Fruit fly (Drosophila melanogaster) whole organism, embryonic: Measurements from ENCODE around the gene bun.
A peak's percentile ranks its signal among the peaks of the same experiment; 100 is the strongest.

Source experiments
- Ada2b ChIP-seq: fragments of 200-800 bp; sonication (Bioruptor generic); IDR thresholded peaks from 2 replicates; pipeline ENCODE4 v1.3.6; 2022; ENCODE audit warnings: missing biosample characterization, missing genetic modification characterization
- CG10274 ChIP-seq: fragments of 200-800 bp; sonication (Bioruptor generic); optimal IDR thresholded peaks from 3 replicates; lab custom pipeline; 2017; ENCODE audit warnings: missing biosample characterization, mild to moderate bottlenecking, missing genetic modification characterization
- CG11093 ChIP-seq: fragments of 200-800 bp; sonication (Bioruptor generic); IDR thresholded peaks from 3 replicates; pipeline ENCODE4 v1.3.6; 2022; ENCODE audit warnings: missing biosample characterization, missing genetic modification characterization
- CG12071 ChIP-seq: fragments of 200-800 bp; sonication (Bioruptor generic); optimal IDR thresholded peaks from 3 replicates; lab custom pipeline; 2018; ENCODE audit warnings: missing biosample characterization, mild to moderate bottlenecking, missing genetic modification characterization
- CG12219 ChIP-seq: fragments of 200-800 bp; sonication (Bioruptor generic); optimal IDR thresholded peaks from 3 replicates; lab custom pipeline; 2018; ENCODE audit warnings: missing biosample characterization, mild to moderate bottlenecking, missing genetic modification characterization
- CG13424 ChIP-seq: fragments of 200-800 bp; sonication (Bioruptor generic); optimal IDR thresholded peaks from 2 replicates; lab custom pipeline; 2019; ENCODE audit warnings: missing biosample characterization, mild to moderate bottlenecking, missing genetic modification characterization, moderate library complexity
- CG14441 ChIP-seq: fragments of 200-800 bp; sonication (Bioruptor generic); IDR thresholded peaks from 2 replicates; pipeline ENCODE4 v1.3.6; 2022; ENCODE audit warnings: missing biosample characterization, missing genetic modification characterization
- CG16863 ChIP-seq: fragments of 200-800 bp; sonication (Bioruptor generic); optimal IDR thresholded peaks from 3 replicates; lab custom pipeline; 2016; ENCODE audit warnings: missing biosample characterization, missing genetic modification characterization
- CG17359 ChIP-seq: fragments of 200-800 bp; sonication (Bioruptor generic); optimal IDR thresholded peaks from 3 replicates; lab custom pipeline; 2018; ENCODE audit warnings: missing biosample characterization, mild to moderate bottlenecking, missing genetic modification characterization, moderate library complexity
- CG2712 ChIP-seq: fragments of 200-800 bp; optimal IDR thresholded peaks from 3 replicates; lab custom pipeline; 2019; ENCODE audit warnings: missing biosample characterization, mild to moderate bottlenecking, missing genetic modification characterization, moderate library complexity
- CG2875 ChIP-seq: fragments of 200-800 bp; sonication (Bioruptor generic); optimal IDR thresholded peaks from 2 replicates; lab custom pipeline; 2017; ENCODE audit warnings: missing biosample characterization, mild to moderate bottlenecking, missing genetic modification characterization, missing genetic modification reagents
- CG34376 ChIP-seq: fragments of 200-800 bp; sonication (Bioruptor generic); optimal IDR thresholded peaks from 2 replicates; lab custom pipeline; 2018; ENCODE audit warnings: missing biosample characterization, mild to moderate bottlenecking, missing genetic modification characterization
- CG4360 ChIP-seq: fragments of 200-800 bp; sonication (Bioruptor generic); IDR thresholded peaks from 2 replicates; pipeline ENCODE4 v1.3.6; 2022; ENCODE audit warnings: missing biosample characterization, missing genetic modification characterization
- CG6254 ChIP-seq: fragments of 200-800 bp; sonication (Bioruptor generic); optimal IDR thresholded peaks from 3 replicates; lab custom pipeline; 2017; ENCODE audit warnings: mild to moderate bottlenecking, missing biosample characterization, missing genetic modification reagents, missing genetic modification characterization
- CG7987 ChIP-seq: fragments of 200-800 bp; sonication (Bioruptor generic); optimal IDR thresholded peaks from 2 replicates; lab custom pipeline; 2018; ENCODE audit warnings: missing biosample characterization, mild to moderate bottlenecking, missing genetic modification characterization, moderate library complexity
- CG9609 ChIP-seq: fragments of 200-800 bp; sonication (Bioruptor generic); optimal IDR thresholded peaks from 3 replicates; lab custom pipeline; 2016; ENCODE audit warnings: missing biosample characterization, missing genetic modification characterization
- D19A ChIP-seq: fragments of 200-800 bp; optimal IDR thresholded peaks from 3 replicates; lab custom pipeline; 2019; ENCODE audit warnings: missing biosample characterization, mild to moderate bottlenecking, missing genetic modification characterization, moderate library complexity
- Drgx ChIP-seq: fragments of 200-800 bp; sonication (Bioruptor generic); IDR thresholded peaks from 2 replicates; pipeline ENCODE4 v1.3.6; 2022; ENCODE audit warnings: missing biosample characterization, missing genetic modification characterization
- E2f2 ChIP-seq: fragments of 200-800 bp; sonication (Bioruptor generic); IDR thresholded peaks from 2 replicates; pipeline ENCODE4 v1.3.6; 2022; ENCODE audit warnings: missing biosample characterization, missing genetic modification characterization
- HHEX ChIP-seq: fragments of 200-800 bp; sonication (Bioruptor generic); optimal IDR thresholded peaks from 3 replicates; lab custom pipeline; 2017; ENCODE audit warnings: missing biosample characterization, mild to moderate bottlenecking, missing genetic modification characterization, missing genetic modification reagents
- Hr51 ChIP-seq, 2 experiments: fragments of 200-800 bp; sonication (Bioruptor generic); optimal IDR thresholded peaks; 2 replicates in 1 of 2; 3 replicates in 1 of 2; lab custom pipeline; 2016 to 2018; ENCODE audit warnings: missing biosample characterization in 2 of 2, missing genetic modification characterization in 2 of 2, mild to moderate bottlenecking in 1 of 2, moderate library complexity in 1 of 2
- Jarid2 ChIP-seq: fragments of 200-800 bp; sonication (Bioruptor generic); optimal IDR thresholded peaks from 3 replicates; lab custom pipeline; 2017; ENCODE audit warnings: mild to moderate bottlenecking, missing biosample characterization, missing genetic modification reagents, missing genetic modification characterization
- Pdp1 ChIP-seq, 2 experiments: fragments of 200-800 bp; sonication (Bioruptor generic); optimal IDR thresholded peaks; 3 replicates each; lab custom pipeline; 2016; ENCODE audit warnings: missing biosample characterization in 2 of 2, missing genetic modification characterization in 2 of 2, mild to moderate bottlenecking in 1 of 2, moderate library complexity in 1 of 2
- Sox100B ChIP-seq: fragments of 200-800 bp; sonication (Bioruptor generic); optimal IDR thresholded peaks from 3 replicates; lab custom pipeline; 2018; ENCODE audit warnings: missing biosample characterization, mild to moderate bottlenecking, missing genetic modification characterization
- Spps ChIP-seq: fragments of 200-800 bp; sonication (Bioruptor generic); optimal IDR thresholded peaks from 2 replicates; lab custom pipeline; 2018; ENCODE audit warnings: missing biosample characterization, mild to moderate bottlenecking, missing genetic modification characterization
- Sry-β ChIP-seq: fragments of 200-800 bp; sonication (Bioruptor generic); optimal IDR thresholded peaks from 2 replicates; lab custom pipeline; 2018; ENCODE audit warnings: missing biosample characterization, mild to moderate bottlenecking, missing genetic modification characterization, moderate library complexity
- Trl ChIP-seq, 3 experiments: fragments of >200 bp in 2 of 3; fragments of 200-800 bp in 1 of 3; sonication (Bioruptor generic) in 1 of 3; optimal IDR thresholded peaks; 2 replicates in 1 of 3; 3 replicates in 2 of 3; lab custom pipeline; 2016 to 2017; ENCODE audit warnings: missing biosample characterization in 1 of 3, missing genetic modification characterization in 1 of 3
- Usf ChIP-seq: fragments of 200-800 bp; sonication (Bioruptor generic); optimal IDR thresholded peaks from 2 replicates; lab custom pipeline; 2017; ENCODE audit warnings: missing genotype, missing biosample characterization, missing genetic modification characterization
- bowl ChIP-seq: fragments of 200-800 bp; sonication (Bioruptor generic); IDR thresholded peaks from 2 replicates; pipeline ENCODE4 v1.3.6; 2022; ENCODE audit warnings: missing biosample characterization, missing genetic modification characterization
- chif ChIP-seq, 2 experiments: fragments of 200-800 bp; sonication (Bioruptor generic); optimal IDR thresholded peaks; 3 replicates each; lab custom pipeline; 2016; ENCODE audit warnings: missing biosample characterization in 2 of 2, missing genetic modification characterization in 2 of 2
- chinmo ChIP-seq: fragments of 200-800 bp; sonication (Bioruptor generic); IDR thresholded peaks from 4 replicates; pipeline ENCODE4 v1.3.6; 2022; ENCODE audit warnings: missing biosample characterization, missing genetic modification characterization; ENCODE audit not compliant: partially characterized antibody
- cwo ChIP-seq: fragments of 200-800 bp; sonication (Bioruptor generic); optimal IDR thresholded peaks from 3 replicates; lab custom pipeline; 2017; ENCODE audit warnings: missing biosample characterization, missing genetic modification characterization, mild to moderate bottlenecking, moderate library complexity, missing genetic modification reagents
- dpn ChIP-seq, 2 experiments: fragments of 200-800 bp; sonication (Bioruptor generic); optimal IDR thresholded peaks; 3 replicates each; lab custom pipeline; 2016; ENCODE audit warnings: missing biosample characterization in 2 of 2, missing genetic modification characterization in 2 of 2
- eyg ChIP-seq: fragments of 200-800 bp; sonication (Bioruptor generic); optimal IDR thresholded peaks from 3 replicates; lab custom pipeline; 2016; ENCODE audit warnings: missing biosample characterization, missing genetic modification characterization
- fu2 ChIP-seq: fragments of 200-800 bp; sonication (Bioruptor generic); optimal IDR thresholded peaks from 2 replicates; lab custom pipeline; 2016; ENCODE audit warnings: missing biosample characterization, missing genetic modification characterization
- her ChIP-seq: fragments of 200-800 bp; sonication (Bioruptor generic); optimal IDR thresholded peaks from 2 replicates; lab custom pipeline; 2016; ENCODE audit warnings: missing biosample characterization, missing genetic modification characterization
- insv ChIP-seq, 2 experiments: fragments of 200-800 bp; sonication (Bioruptor generic); optimal IDR thresholded peaks; 3 replicates each; lab custom pipeline; 2016 to 2018; ENCODE audit warnings: missing biosample characterization in 2 of 2, missing genetic modification characterization in 2 of 2
- jing ChIP-seq: fragments of 200-800 bp; sonication (Bioruptor generic); optimal IDR thresholded peaks from 2 replicates; lab custom pipeline; 2018; ENCODE audit warnings: missing biosample characterization, mild to moderate bottlenecking, missing genetic modification characterization
- kay ChIP-seq: fragments of 200-800 bp; sonication (Bioruptor generic); optimal IDR thresholded peaks from 2 replicates; lab custom pipeline; 2016; ENCODE audit warnings: missing biosample characterization, missing genetic modification characterization
- lov ChIP-seq, 2 experiments: fragments of 200-800 bp in 1 of 2; fragments of >200 bp in 1 of 2; sonication (Bioruptor generic) in 1 of 2; IDR thresholded peaks in 1 of 2; optimal IDR thresholded peaks in 1 of 2; 2 replicates in 1 of 2; 3 replicates in 1 of 2; pipeline versions ENCODE4 v1.3.6 to Lab custom; 2017 to 2022; ENCODE audit warnings: missing biosample characterization in 1 of 2, missing genetic modification characterization in 1 of 2
- peb ChIP-seq: fragments of 200-800 bp; sonication (Bioruptor generic); IDR thresholded peaks from 2 replicates; pipeline ENCODE4 v1.3.6; 2022; ENCODE audit warnings: missing biosample characterization, missing genetic modification characterization
- salm ChIP-seq: fragments of 200-800 bp; sonication (Bioruptor generic); optimal IDR thresholded peaks from 2 replicates; lab custom pipeline; 2018; ENCODE audit warnings: missing biosample characterization, mild to moderate bottlenecking, missing genetic modification characterization
- sens ChIP-seq: fragments of 200-800 bp; sonication (Bioruptor generic); peaks from one replicate; lab custom pipeline; 2016; ENCODE audit warnings: missing biosample characterization, missing genetic modification characterization
- sens-2 ChIP-seq: fragments of 200-800 bp; sonication (Bioruptor generic); IDR thresholded peaks from 2 replicates; pipeline ENCODE4 v1.3.6; 2022; ENCODE audit warnings: missing biosample characterization, missing genetic modification characterization
- stc ChIP-seq: fragments of 200-800 bp; sonication (Bioruptor generic); IDR thresholded peaks from 2 replicates; pipeline ENCODE4 v1.3.6; 2022; ENCODE audit warnings: missing biosample characterization, missing genetic modification characterization
- sug ChIP-seq: fragments of 200-800 bp; optimal IDR thresholded peaks from 2 replicates; lab custom pipeline; 2019; ENCODE audit warnings: missing biosample characterization, mild to moderate bottlenecking, missing genetic modification characterization, moderate library complexity
- tx ChIP-seq: fragments of 200-800 bp; sonication (Bioruptor generic); optimal IDR thresholded peaks from 2 replicates; lab custom pipeline; 2016; ENCODE audit warnings: missing biosample characterization, missing genetic modification characterization
- zen2 ChIP-seq: fragments of 200-800 bp; sonication (Bioruptor generic); IDR thresholded peaks from 3 replicates; pipeline ENCODE4 v1.3.6; 2022; ENCODE audit warnings: missing biosample characterization, missing genetic modification characterization; ENCODE audit not compliant: partially characterized antibody

Gene bun

dm6 chr2L:12487823-12488222, 58.6 kb downstream of the bun start:
- no peak for TF ChIP-seq dpn (GFP tag; optimal IDR thresholded peaks at IDR 0.05; lab: Kevin White, UChicago)
- TF ChIP-seq CG4360 (GFP tag; lab: Robert Waterston, UW): no peak
- peak; percentile 35 for TF ChIP-seq sug (tag; lab: Kevin White, UChicago)
- peak; percentile 83 for TF ChIP-seq CG7987 (GFP tag; lab: Kevin White, UChicago)
- TF ChIP-seq CG10274 (GFP tag; lab: Kevin White, UChicago): no peak
- no peak for TF ChIP-seq chif (GFP tag; optimal IDR thresholded peaks at IDR 0.05; lab: Kevin White, UChicago)
- no peak for TF ChIP-seq Drgx (GFP tag; lab: Robert Waterston, UW)
- no peak for TF ChIP-seq CG11093 (GFP tag; lab: Robert Waterston, UW)
- no peak for TF ChIP-seq CG12071 (GFP tag; lab: Kevin White, UChicago)
- no peak for TF ChIP-seq CG12219 (GFP tag; lab: Kevin White, UChicago)
- no peak for TF ChIP-seq CG13424
- no peak for TF ChIP-seq insv (GFP tag; optimal IDR thresholded peaks at IDR 0.05; lab: Kevin White, UChicago)
- no peak for TF ChIP-seq peb (GFP tag; lab: Robert Waterston, UW)
- TF ChIP-seq tx (GFP tag; lab: Kevin White, UChicago): no peak
- no peak for TF ChIP-seq kay (GFP tag; lab: Kevin White, UChicago)
- TF ChIP-seq chinmo (GFP tag; lab: Robert Waterston, UW): 0 out of 4 replicates have a peak, but pooled peaks have one; percentile 17
- peak; percentile 74 for TF ChIP-seq cwo (GFP tag; lab: Kevin White, UChicago)
- TF ChIP-seq CG34376: peak; percentile 49

- TF ChIP-seq zen2 (GFP tag; lab: Robert Waterston, UW) (no peak), CG2712 (tag; lab: Kevin White, UChicago) (peak; percentile 43), E2f2 (GFP tag; lab: Robert Waterston, UW) (peak; percentile 10; the same call in 1 of the 2 replicates), CG16863 (GFP tag; lab: Kevin White, UChicago) (no peak), HHEX (GFP tag; lab: Kevin White, UChicago) (peak; percentile 6), CG6254 (GFP tag; lab: Kevin White, UChicago) (peak; percentile 45), CG2875 (peak; percentile 56), D19A (tag; lab: Kevin White, UChicago) (peak; percentile 32), Trl (optimal IDR thresholded peaks at IDR 0.05; lab: Kevin White, UChicago) (no peak), Trl (GFP tag; optimal IDR thresholded peaks at IDR 0.05; lab: Kevin White, UChicago) (no peak), lov (optimal IDR thresholded peaks at IDR 0.05; lab: Kevin White, UChicago) (no peak), lov (GFP tag; IDR thresholded peaks at IDR 0.05; lab: Robert Waterston, UW) (no peak), Spps (tag; lab: Kevin White, UChicago) (peak; percentile 50), jing (GFP tag; lab: Kevin White, UChicago) (no peak), eyg (GFP tag; lab: Kevin White, UChicago) (no peak), CG14441 (GFP tag; lab: Robert Waterston, UW) (no peak), Sry-β (GFP tag; lab: Kevin White, UChicago) (peak; percentile 27), Hr51 (GFP tag; optimal IDR thresholded peaks at IDR 0.05; lab: Kevin White, UChicago) (peak in 1 of 2 experiments; percentile 12), Ada2b (GFP tag; lab: Robert Waterston, UW) (no peak), sens-2 (no peak), stc (GFP tag; lab: Robert Waterston, UW) (no peak; the same call in 1 of the 2 replicates), Pdp1 (GFP tag; optimal IDR thresholded peaks at IDR 0.05; lab: Kevin White, UChicago) (peak in 1 of 2 experiments; percentile 3), Sox100B (GFP tag; lab: Kevin White, UChicago) (peak; percentile 62), bowl (GFP tag; lab: Robert Waterston, UW) (0 out of 2 replicates have a peak, but pooled peaks have one; percentile 13), fu2 (GFP tag; lab: Kevin White, UChicago) (no peak), CG9609 (GFP tag; lab: Kevin White, UChicago) (no peak), her (peak; percentile 3), sens (GFP tag; lab: Kevin White, UChicago) (peak; percentile 84), salm (peak; percentile 44), CG17359 (tag; lab: Kevin White, UChicago) (peak; percentile 12), Jarid2 (peak; percentile 15), Usf (no peak), CG12071 (GFP tag; lab: Kevin White, UChicago) (peak; percentile 62)
Measured at dm6 chr2L:12487311-12487710, 59.1 kb downstream of the bun start.
